Fruit fly (Drosophila melanogaster): ENCODE measurements around the gene VhaPPA1-1.
A peak's percentile ranks its signal among the peaks of the same experiment; 100 is the strongest.

VhaPPA1-1 gene

DNA sequence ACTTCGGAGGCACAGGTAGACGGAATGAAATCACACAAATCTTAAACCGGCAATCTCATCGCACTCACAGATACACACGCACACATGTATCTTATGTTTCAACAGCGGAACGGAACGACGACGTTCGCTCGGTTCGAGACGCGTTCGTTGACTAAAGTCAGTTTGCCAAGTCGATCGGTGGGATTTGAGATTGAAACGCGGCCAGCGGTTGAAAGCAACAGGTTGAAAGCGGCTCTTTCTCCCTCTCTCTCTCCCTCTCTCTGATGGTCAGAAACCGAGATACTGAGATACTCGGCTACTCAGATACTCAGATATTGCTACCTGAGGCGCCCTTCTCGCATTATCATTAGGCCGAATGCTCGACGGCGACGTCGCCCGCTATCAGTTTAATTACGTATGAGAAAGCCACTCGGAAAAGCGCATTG lies 50.1 kb downstream of the VhaPPA1-1 start (continued):
- no peak for TF ChIP-seq CG14710 (tag; optimal IDR thresholded peaks at IDR 0.05)
- TF ChIP-seq NK7.1 (GFP tag; optimal IDR thresholded peaks at IDR 0.05): no peak
- TF ChIP-seq vvl (GFP tag; IDR thresholded peaks at IDR 0.05): 0 out of 2 replicates have a peak, but pooled peaks have one; percentile 84
- no peak for TF ChIP-seq CG17802 (tag; optimal IDR thresholded peaks at IDR 0.05)
- no peak for TF ChIP-seq nmo (GFP tag; optimal IDR thresholded peaks at IDR 0.05)
- peak; percentile 19 for TF ChIP-seq lilli (GFP tag; optimal IDR thresholded peaks at IDR 0.05)
- TF ChIP-seq hbn (GFP tag; IDR thresholded peaks at IDR 0.05; ENCODE audit: partially characterized antibody): no peak
- peak; percentile 36 for TF ChIP-seq unpg (GFP tag; optimal IDR thresholded peaks at IDR 0.05)
- no peak for TF ChIP-seq croc (GFP tag; conservative IDR thresholded peaks at IDR 0.05)
- TF ChIP-seq CG7963 (GFP tag; IDR thresholded peaks at IDR 0.05; ENCODE audit: partially characterized antibody): no peak
- TF ChIP-seq PHDP (tag; optimal IDR thresholded peaks at IDR 0.05): peak; percentile 63
- peak; percentile 33 for TF ChIP-seq CG12391 (tag; optimal IDR thresholded peaks at IDR 0.05)
- TF ChIP-seq Ada2b (GFP tag; IDR thresholded peaks at IDR 0.05): no peak
- peak; percentile 20 for TF ChIP-seq CG7839 (tag; optimal IDR thresholded peaks at IDR 0.05)
- no peak for TF ChIP-seq CG18619 (GFP tag; optimal IDR thresholded peaks at IDR 0.05)
- no peak for TF ChIP-seq prd (optimal IDR thresholded peaks at IDR 0.05)
- no peak for TF ChIP-seq prd (GFP tag; IDR thresholded peaks at IDR 0.05)
- no peak for TF ChIP-seq Sox102F (GFP tag; optimal IDR thresholded peaks at IDR 0.05)
- TF ChIP-seq salm (tag; optimal IDR thresholded peaks at IDR 0.05): no peak
- no peak for TF ChIP-seq CG4617 (GFP tag; optimal IDR thresholded peaks at IDR 0.05; ENCODE audit: borderline replicate concordance)
- TF ChIP-seq CG1024 (GFP tag; IDR thresholded peaks at IDR 0.05): no peak
- TF ChIP-seq CG17359 (tag; optimal IDR thresholded peaks at IDR 0.05): no peak
- TF ChIP-seq CG32772 (GFP tag; IDR thresholded peaks at IDR 0.05): no peak
- TF ChIP-seq sug (tag; optimal IDR thresholded peaks at IDR 0.05): peak; percentile 38
- TF ChIP-seq Nf-YB (GFP tag; optimal IDR thresholded peaks at IDR 0.05): peak; percentile 34
- peak; percentile 25 for TF ChIP-seq CG33557 (GFP tag; optimal IDR thresholded peaks at IDR 0.05)
- no peak for TF ChIP-seq CG30403 (GFP tag; optimal IDR thresholded peaks at IDR 0.05)
- no peak for TF ChIP-seq CHES-1-like (GFP tag; optimal IDR thresholded peaks at IDR 0.05)
- TF ChIP-seq maf-S (GFP tag; optimal IDR thresholded peaks at IDR 0.05): no peak
- TF ChIP-seq bcd (GFP tag; optimal IDR thresholded peaks at IDR 0.05): peak; percentile 36
- TF ChIP-seq CG6791 (GFP tag; IDR thresholded peaks at IDR 0.05; ENCODE audit: partially characterized antibody): 0 out of 3 replicates have a peak, but pooled peaks have one; percentile 16
- no peak for TF ChIP-seq Doc3 (GFP tag; IDR thresholded peaks at IDR 0.05; ENCODE audit: partially characterized antibody)
- no peak for TF ChIP-seq zf30C (GFP tag; optimal IDR thresholded peaks at IDR 0.05)
- no peak for TF ChIP-seq tgo (GFP tag; IDR thresholded peaks at IDR 0.05)
- TF ChIP-seq Hr3 (GFP tag; optimal IDR thresholded peaks at IDR 0.05): no peak
- no peak for TF ChIP-seq cad (GFP tag; optimal IDR thresholded peaks at IDR 0.05)
- no peak for TF ChIP-seq chif (GFP tag; optimal IDR thresholded peaks at IDR 0.05)
- TF ChIP-seq CG4328 (GFP tag; optimal IDR thresholded peaks at IDR 0.05): peak; percentile 39
- peak; percentile 41; the same call in 2 of the 3 replicates for TF ChIP-seq Opbp (GFP tag; IDR thresholded peaks at IDR 0.05; ENCODE audit: partially characterized antibody)
- TF ChIP-seq CG10274 (GFP tag; optimal IDR thresholded peaks at IDR 0.05): no peak
- peak; percentile 88 for TF ChIP-seq Fer1 (GFP tag; optimal IDR thresholded peaks at IDR 0.05)
- TF ChIP-seq CG7556 (GFP tag; optimal IDR thresholded peaks at IDR 0.05): peak; percentile 11
- TF ChIP-seq sisA (GFP tag; IDR thresholded peaks at IDR 0.05): no peak
- peak; percentile 26 for TF ChIP-seq sd (tag; optimal IDR thresholded peaks at IDR 0.05)
- peak; percentile 3 for TF ChIP-seq CG15269 (tag; optimal IDR thresholded peaks at IDR 0.05)
- peak; percentile 47; the same call in 1 of the 2 replicates for TF ChIP-seq Awh (GFP tag; IDR thresholded peaks at IDR 0.05)
- TF ChIP-seq CG10654 (GFP tag; optimal IDR thresholded peaks at IDR 0.05): no peak
- TF ChIP-seq sqz (GFP tag; optimal IDR thresholded peaks at IDR 0.05): peak; percentile 28
- TF ChIP-seq Neu2 (GFP tag; optimal IDR thresholded peaks at IDR 0.05; ENCODE audit: borderline replicate concordance): no peak
- no peak for TF ChIP-seq CG4820 (GFP tag; optimal IDR thresholded peaks at IDR 0.05)

Data from whole organism, embryonic.